Fruit fly (Drosophila melanogaster): ENCODE measurements around the gene CG32756.
A peak's percentile ranks its signal among the peaks of the same experiment; 100 is the strongest.

The CG32756 gene

dm6 chrX:5925793-5926418 is 19.6 kb upstream of the CG32756 start (continued):
- TF ChIP-seq CG17359 (tag; optimal IDR thresholded peaks at IDR 0.05) (peak; percentile 1), Xrp1 (GFP tag; IDR thresholded peaks at IDR 0.05) (peak; percentile 56), sima (GFP tag; optimal IDR thresholded peaks at IDR 0.05) (no peak), CG32772 (GFP tag; IDR thresholded peaks at IDR 0.05) (0 out of 2 replicates have a peak, but pooled peaks have one; percentile 11), sens-2 (GFP tag; IDR thresholded peaks at IDR 0.05) (no peak), CG8478 (optimal IDR thresholded peaks at IDR 0.05) (no peak), Oaz (GFP tag; IDR thresholded peaks at IDR 0.05) (0 out of 2 replicates have a peak, but pooled peaks have one; percentile 16), ci (GFP tag; IDR thresholded peaks at IDR 0.05) (peak; percentile 73), CG16779 (GFP tag; IDR thresholded peaks at IDR 0.05) (no peak), vvl (GFP tag; IDR thresholded peaks at IDR 0.05) (peak; percentile 56), CG13894 (tag; optimal IDR thresholded peaks at IDR 0.05) (no peak), CG10654 (GFP tag; optimal IDR thresholded peaks at IDR 0.05) (no peak), CG16863 (GFP tag; optimal IDR thresholded peaks at IDR 0.05) (no peak), pb (GFP tag; optimal IDR thresholded peaks at IDR 0.05) (no peak), CG6254 (GFP tag; optimal IDR thresholded peaks at IDR 0.05) (no peak), onecut (GFP tag; IDR thresholded peaks at IDR 0.05) (0 out of 2 replicates have a peak, but pooled peaks have one; percentile 14), bigmax (GFP tag; optimal IDR thresholded peaks at IDR 0.05) (no peak), CG4707 (GFP tag; optimal IDR thresholded peaks at IDR 0.05) (no peak), prd (optimal IDR thresholded peaks at IDR 0.05) (no peak), prd (GFP tag; IDR thresholded peaks at IDR 0.05) (peak; percentile 32; the same call in 1 of the 3 replicates), Sox100B (GFP tag; optimal IDR thresholded peaks at IDR 0.05) (no peak), CG14441 (GFP tag; IDR thresholded peaks at IDR 0.05) (peak; percentile 42; the same call in 1 of the 2 replicates), Six4 (GFP tag; optimal IDR thresholded peaks at IDR 0.05) (no peak), Blimp-1 (GFP tag; optimal IDR thresholded peaks at IDR 0.05) (peak; percentile 41), MBD-R2 (GFP tag; IDR thresholded peaks at IDR 0.05) (no peak), row (GFP tag; IDR thresholded peaks at IDR 0.05) (peak; percentile 48), CG11398 (GFP tag; optimal IDR thresholded peaks at IDR 0.05) (no peak), B-H1 (GFP tag; IDR thresholded peaks at IDR 0.05) (no peak), CG10979 (tag; optimal IDR thresholded peaks at IDR 0.05) (peak; percentile 36), zfh1 (GFP tag; IDR thresholded peaks at IDR 0.05) (0 out of 3 replicates have a peak, but pooled peaks have one; percentile 42), tin (GFP tag; optimal IDR thresholded peaks at IDR 0.05) (no peak), Drgx (GFP tag; IDR thresholded peaks at IDR 0.05) (peak; percentile 85), sens (GFP tag) (peak; percentile 77), slou (GFP tag; optimal IDR thresholded peaks at IDR 0.05) (no peak), CG33213 (GFP tag; optimal IDR thresholded peaks at IDR 0.05) (no peak), gsb (GFP tag; IDR thresholded peaks at IDR 0.05) (no peak), ERR (GFP tag; optimal IDR thresholded peaks at IDR 0.05) (no peak), Chrac-16 (GFP tag; optimal IDR thresholded peaks at IDR 0.05) (no peak), vnd (GFP tag; IDR thresholded peaks at IDR 0.05; ENCODE audit: partially characterized antibody) (no peak), CG7357 (GFP tag; IDR thresholded peaks at IDR 0.05) (0 out of 3 replicates have a peak, but pooled peaks have one; percentile 17), Ssrp (tag; optimal IDR thresholded peaks at IDR 0.05) (peak; percentile 40), peb (GFP tag; IDR thresholded peaks at IDR 0.05) (0 out of 2 replicates have a peak, but pooled peaks have one; percentile 6), CG14710 (tag; optimal IDR thresholded peaks at IDR 0.05) (peak; percentile 6), CG8944 (GFP tag; optimal IDR thresholded peaks at IDR 0.05) (no peak), CG10462 (GFP tag; optimal IDR thresholded peaks at IDR 0.05) (no peak), tgo (GFP tag; IDR thresholded peaks at IDR 0.05) (peak; percentile 19; the same call in 1 of the 3 replicates), ranshi (GFP tag; IDR thresholded peaks at IDR 0.05) (no peak), CG2712 (tag; optimal IDR thresholded peaks at IDR 0.05) (peak; percentile 37), HLH3B (GFP tag; IDR thresholded peaks at IDR 0.05) (peak; percentile 43), Sin3A (optimal IDR thresholded peaks at IDR 0.05) (no peak), sna (GFP tag; IDR thresholded peaks at IDR 0.05; ENCODE audit: partially characterized antibody) (no peak), nom (GFP tag; optimal IDR thresholded peaks at IDR 0.05) (peak; percentile 59)
